Fruit fly (Drosophila melanogaster) whole organism, embryonic: Measurements from ENCODE around the gene neur.

Source experiments
- Ada2b ChIP-seq: fragments of 200-800 bp; sonication (Bioruptor generic); IDR thresholded peaks from 2 replicates; pipeline ENCODE4 v1.3.6; 2022; ENCODE audit warnings: missing biosample characterization, missing genetic modification characterization
- Atf6 ChIP-seq: fragments of 200-800 bp; sonication (Bioruptor generic); IDR thresholded peaks from 2 replicates; pipeline ENCODE4 v1.3.6; 2022; ENCODE audit warnings: missing biosample characterization, missing genetic modification characterization
- Bgb ChIP-seq: fragments of 200-800 bp; sonication (Bioruptor generic); IDR thresholded peaks from 2 replicates; pipeline ENCODE4 v1.3.6; 2022; ENCODE audit warnings: missing biosample characterization, missing genetic modification characterization; ENCODE audit not compliant: partially characterized antibody
- CG11093 ChIP-seq: fragments of 200-800 bp; sonication (Bioruptor generic); IDR thresholded peaks from 3 replicates; pipeline ENCODE4 v1.3.6; 2022; ENCODE audit warnings: missing biosample characterization, missing genetic modification characterization
- CG1233 ChIP-seq: fragments of 200-800 bp; sonication (Bioruptor generic); optimal IDR thresholded peaks from 4 replicates; lab custom pipeline; 2018; ENCODE audit warnings: missing biosample characterization, mild to moderate bottlenecking, missing genetic modification characterization
- CG12744 ChIP-seq: fragments of 200-800 bp; sonication (Bioruptor generic); optimal IDR thresholded peaks from 2 replicates; lab custom pipeline; 2016; ENCODE audit warnings: missing biosample characterization, missing genetic modification characterization
- CG13894 ChIP-seq: fragments of 200-800 bp; sonication (Bioruptor generic); optimal IDR thresholded peaks from 3 replicates; lab custom pipeline; 2018; ENCODE audit warnings: missing biosample characterization, mild to moderate bottlenecking, missing genetic modification characterization, moderate library complexity
- CG14710 ChIP-seq: fragments of 200-800 bp; sonication (Bioruptor generic); optimal IDR thresholded peaks from 3 replicates; lab custom pipeline; 2019; ENCODE audit warnings: missing biosample characterization, mild to moderate bottlenecking, missing genetic modification characterization, moderate library complexity
- CG14860 ChIP-seq: fragments of 200-800 bp; sonication (Bioruptor generic); IDR thresholded peaks from 3 replicates; pipeline ENCODE4 v1.3.6; 2022; ENCODE audit warnings: missing biosample characterization, missing genetic modification characterization; ENCODE audit not compliant: partially characterized antibody
- CG1647 ChIP-seq: fragments of 200-800 bp; sonication (Bioruptor generic); optimal IDR thresholded peaks from 3 replicates; lab custom pipeline; 2016; ENCODE audit warnings: missing biosample characterization, missing genetic modification characterization
- CG18599 ChIP-seq: fragments of 200-800 bp; sonication (Bioruptor generic); optimal IDR thresholded peaks from 3 replicates; lab custom pipeline; 2017; ENCODE audit warnings: missing biosample characterization, missing genetic modification characterization, mild to moderate bottlenecking, moderate library complexity, missing genetic modification reagents
- CG31224 ChIP-seq: fragments of 200-800 bp; sonication (Bioruptor generic); IDR thresholded peaks from 2 replicates; pipeline ENCODE4 v1.3.6; 2022; ENCODE audit warnings: missing biosample characterization, missing genetic modification characterization
- CG42726 ChIP-seq: fragments of 200-800 bp; sonication (Bioruptor generic); IDR thresholded peaks from 2 replicates; pipeline ENCODE4 v1.3.6; 2022; ENCODE audit warnings: missing biosample characterization, missing genetic modification characterization; ENCODE audit not compliant: partially characterized antibody
- CG4730 ChIP-seq: fragments of 200-800 bp; sonication (Bioruptor generic); IDR thresholded peaks from 2 replicates; pipeline ENCODE4 v1.3.6; 2022; ENCODE audit warnings: missing biosample characterization, missing genetic modification characterization
- CG6254 ChIP-seq: fragments of 200-800 bp; sonication (Bioruptor generic); optimal IDR thresholded peaks from 3 replicates; lab custom pipeline; 2017; ENCODE audit warnings: mild to moderate bottlenecking, missing biosample characterization, missing genetic modification reagents, missing genetic modification characterization
- CG6813 ChIP-seq: fragments of 200-800 bp; sonication (Bioruptor generic); optimal IDR thresholded peaks from 2 replicates; lab custom pipeline; 2017; ENCODE audit warnings: missing biosample characterization, missing genetic modification characterization, mild to moderate bottlenecking, moderate library complexity, missing genetic modification reagents
- CG8765 ChIP-seq: fragments of 200-800 bp; sonication (Bioruptor generic); IDR thresholded peaks from 2 replicates; pipeline ENCODE4 v1.3.6; 2022; ENCODE audit warnings: missing biosample characterization, missing genetic modification characterization
- CG9727 ChIP-seq: fragments of 200-800 bp; sonication (Bioruptor generic); optimal IDR thresholded peaks from 3 replicates; lab custom pipeline; 2017; ENCODE audit warnings: missing biosample characterization, mild to moderate bottlenecking, missing genetic modification characterization
- Chrac-16 ChIP-seq: fragments of 200-800 bp; sonication (Bioruptor generic); optimal IDR thresholded peaks from 3 replicates; lab custom pipeline; 2016; ENCODE audit warnings: missing biosample characterization, missing genetic modification characterization
- Dll ChIP-seq: fragments of 200-800 bp; sonication (Bioruptor generic); IDR thresholded peaks from 4 replicates; pipeline ENCODE4 v1.3.6; 2022; ENCODE audit warnings: missing biosample characterization, missing genetic modification characterization; ENCODE audit not compliant: partially characterized antibody
- Fer1 ChIP-seq: fragments of 200-800 bp; sonication (Bioruptor generic); optimal IDR thresholded peaks from 2 replicates; lab custom pipeline; 2017; ENCODE audit warnings: missing biosample characterization, mild to moderate bottlenecking, missing genetic modification characterization
- HLHmδ ChIP-seq: fragments of 200-800 bp; sonication (Bioruptor generic); optimal IDR thresholded peaks from 2 replicates; lab custom pipeline; 2018; ENCODE audit warnings: missing biosample characterization, mild to moderate bottlenecking, missing genetic modification characterization, moderate library complexity
- Hr51 ChIP-seq, 2 experiments: fragments of 200-800 bp; sonication (Bioruptor generic); optimal IDR thresholded peaks; 2 replicates in 1 of 2; 3 replicates in 1 of 2; lab custom pipeline; 2016 to 2018; ENCODE audit warnings: missing biosample characterization in 2 of 2, missing genetic modification characterization in 2 of 2, mild to moderate bottlenecking in 1 of 2, moderate library complexity in 1 of 2
- Kr ChIP-seq: fragments of 200-800 bp; sonication (Bioruptor generic); optimal IDR thresholded peaks from 2 replicates; lab custom pipeline; 2017; ENCODE audit warnings: missing biosample characterization, mild to moderate bottlenecking, missing genetic modification characterization
- Nf-YB ChIP-seq: fragments of 200-800 bp; sonication (Bioruptor generic); optimal IDR thresholded peaks from 3 replicates; lab custom pipeline; 2019; ENCODE audit warnings: missing biosample characterization, mild to moderate bottlenecking, missing genetic modification characterization, moderate library complexity
- NfI ChIP-seq: fragments of 200-800 bp; sonication (Bioruptor generic); optimal IDR thresholded peaks from 3 replicates; lab custom pipeline; 2018; ENCODE audit warnings: missing biosample characterization, mild to moderate bottlenecking, missing genetic modification characterization, moderate library complexity
- Pdp1 ChIP-seq, 2 experiments: fragments of 200-800 bp; sonication (Bioruptor generic); optimal IDR thresholded peaks; 3 replicates each; lab custom pipeline; 2016; ENCODE audit warnings: missing biosample characterization in 2 of 2, missing genetic modification characterization in 2 of 2, mild to moderate bottlenecking in 1 of 2, moderate library complexity in 1 of 2
- Sin3A ChIP-seq: fragments of >200 bp; optimal IDR thresholded peaks from 2 replicates; lab custom pipeline; 2018
- Sox102F ChIP-seq: fragments of 200-800 bp; sonication (Bioruptor generic); optimal IDR thresholded peaks from 2 replicates; lab custom pipeline; 2018; ENCODE audit warnings: missing biosample characterization, mild to moderate bottlenecking, missing genetic modification characterization, moderate library complexity
- Xbp1 ChIP-seq: fragments of 200-800 bp; sonication (Bioruptor generic); optimal IDR thresholded peaks from 3 replicates; lab custom pipeline; 2016; ENCODE audit warnings: missing biosample characterization, mild to moderate bottlenecking, missing genetic modification characterization
- abd-A ChIP-seq: fragments of 200-800 bp; sonication (Bioruptor generic); optimal IDR thresholded peaks from 3 replicates; lab custom pipeline; 2019; ENCODE audit warnings: missing biosample characterization, mild to moderate bottlenecking, missing genetic modification characterization, moderate library complexity
- amos ChIP-seq: fragments of 200-800 bp; sonication (Bioruptor generic); IDR thresholded peaks from 2 replicates; pipeline ENCODE4 v1.3.6; 2022; ENCODE audit warnings: missing biosample characterization, missing genetic modification characterization; ENCODE audit not compliant: partially characterized antibody
- az2 ChIP-seq: fragments of 200-800 bp; sonication (Bioruptor generic); optimal IDR thresholded peaks from 3 replicates; lab custom pipeline; 2016; ENCODE audit warnings: missing biosample characterization, missing genetic modification characterization
- cad ChIP-seq: fragments of >200 bp; optimal IDR thresholded peaks from 2 replicates; lab custom pipeline; 2017; ENCODE audit warnings: missing biosample characterization, missing genetic modification characterization
- dysf ChIP-seq: fragments of 200-800 bp; sonication (Bioruptor generic); IDR thresholded peaks from 3 replicates; pipeline ENCODE4 v1.3.6; 2022; ENCODE audit warnings: missing biosample characterization, missing genetic modification characterization
- fd64A ChIP-seq: fragments of 200-800 bp; sonication (Bioruptor generic); optimal IDR thresholded peaks from 3 replicates; lab custom pipeline; 2018; ENCODE audit warnings: missing biosample characterization, mild to moderate bottlenecking, missing genetic modification characterization
- ham ChIP-seq: fragments of 200-800 bp; sonication (Bioruptor generic); IDR thresholded peaks from 2 replicates; pipeline ENCODE4 v1.3.6; 2022; ENCODE audit warnings: missing biosample characterization, missing genetic modification characterization
- insv ChIP-seq, 2 experiments: fragments of 200-800 bp; sonication (Bioruptor generic); optimal IDR thresholded peaks; 3 replicates each; lab custom pipeline; 2016 to 2018; ENCODE audit warnings: missing biosample characterization in 2 of 2, missing genetic modification characterization in 2 of 2
- klu ChIP-seq: fragments of 200-800 bp; sonication (Bioruptor generic); IDR thresholded peaks from 2 replicates; pipeline ENCODE4 v1.3.6; 2022; ENCODE audit warnings: missing biosample characterization, missing genetic modification characterization
- kni ChIP-seq: fragments of 200-800 bp; sonication (Bioruptor generic); optimal IDR thresholded peaks from 3 replicates; lab custom pipeline; 2017; ENCODE audit warnings: mild to moderate bottlenecking, missing biosample characterization, missing genetic modification reagents, missing genetic modification characterization
- lilli ChIP-seq: fragments of 200-800 bp; sonication (Bioruptor generic); optimal IDR thresholded peaks from 3 replicates; lab custom pipeline; 2016; ENCODE audit warnings: missing biosample characterization, missing genetic modification characterization
- nmo ChIP-seq: fragments of 200-800 bp; sonication (Bioruptor generic); optimal IDR thresholded peaks from 2 replicates; lab custom pipeline; 2018; ENCODE audit warnings: missing biosample characterization, mild to moderate bottlenecking, missing genetic modification characterization, moderate library complexity
- pros ChIP-seq: fragments of 200-800 bp; sonication (Bioruptor generic); optimal IDR thresholded peaks from 3 replicates; lab custom pipeline; 2019; ENCODE audit warnings: missing biosample characterization, mild to moderate bottlenecking, missing genetic modification characterization, moderate library complexity
- sisA ChIP-seq: fragments of 200-800 bp; sonication (Bioruptor generic); IDR thresholded peaks from 2 replicates; pipeline ENCODE4 v1.3.6; 2022; ENCODE audit warnings: missing biosample characterization, missing genetic modification characterization
- stc ChIP-seq: fragments of 200-800 bp; sonication (Bioruptor generic); IDR thresholded peaks from 2 replicates; pipeline ENCODE4 v1.3.6; 2022; ENCODE audit warnings: missing biosample characterization, missing genetic modification characterization
- tup ChIP-seq: fragments of 200-800 bp; sonication (Bioruptor generic); optimal IDR thresholded peaks from 2 replicates; lab custom pipeline; 2016; ENCODE audit warnings: missing biosample characterization, mild to moderate bottlenecking, missing genetic modification characterization, moderate library complexity
- tx ChIP-seq: fragments of 200-800 bp; sonication (Bioruptor generic); optimal IDR thresholded peaks from 2 replicates; lab custom pipeline; 2016; ENCODE audit warnings: missing biosample characterization, missing genetic modification characterization
- unpg ChIP-seq: fragments of 200-800 bp; sonication (Bioruptor generic); optimal IDR thresholded peaks from 3 replicates; lab custom pipeline; 2018; ENCODE audit warnings: missing biosample characterization, mild to moderate bottlenecking, missing genetic modification characterization, moderate library complexity
- vfl ChIP-seq: fragments of 200-800 bp; sonication (Bioruptor generic); optimal IDR thresholded peaks from 2 replicates; lab custom pipeline; 2016; ENCODE audit warnings: missing biosample characterization, missing genetic modification characterization

neur gene

DNA sequence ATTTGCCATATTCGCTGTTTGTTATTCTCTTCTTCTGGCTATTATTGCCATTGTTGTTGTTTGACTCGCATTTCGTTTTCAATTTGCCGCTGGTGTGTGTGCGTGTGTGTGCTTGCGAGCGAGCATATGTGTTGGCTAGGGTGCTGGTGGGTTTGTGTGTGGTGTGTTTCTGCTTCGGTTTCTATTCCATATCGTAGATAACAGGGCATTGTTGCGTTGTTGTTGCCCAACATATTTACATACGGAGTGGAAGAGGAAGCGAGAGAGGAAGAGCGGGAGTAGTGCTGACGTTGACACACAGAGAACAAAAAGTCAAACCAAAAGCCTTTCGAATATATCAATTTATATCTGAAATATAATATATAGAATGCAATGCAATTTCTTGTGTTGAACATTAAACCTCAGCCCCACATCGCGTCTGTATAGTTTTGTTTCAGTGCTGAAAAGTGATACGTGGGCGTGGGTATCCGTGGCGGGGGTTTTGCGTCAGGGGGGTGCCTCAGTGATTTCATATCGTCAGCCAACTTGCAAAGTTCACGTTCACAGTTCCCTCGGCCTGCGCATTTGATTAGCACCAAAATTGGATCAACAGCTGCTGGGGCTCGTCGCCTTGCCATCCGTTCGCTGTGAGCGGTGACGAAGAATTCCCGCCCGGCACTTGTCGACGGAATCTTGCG, 15.3 kb upstream of the neur start (continued):
- TF ChIP-seq Kr (GFP tag; lab: Kevin White, UChicago) (no peak), dysf (GFP tag; lab: Robert Waterston, UW) (no peak), Sin3A (lab: Kevin White, UChicago) (no peak), CG11093 (GFP tag; lab: Robert Waterston, UW) (peak; percentile 70), stc (GFP tag; lab: Robert Waterston, UW) (no peak), Chrac-16 (GFP tag; lab: Kevin White, UChicago) (peak; percentile 50), CG8765 (GFP tag; lab: Robert Waterston, UW) (no peak), ham (GFP tag; lab: Robert Waterston, UW) (no peak), Xbp1 (GFP tag; lab: Kevin White, UChicago) (peak; percentile 81), CG4730 (GFP tag; lab: Robert Waterston, UW) (no peak), Nf-YB (GFP tag; lab: Kevin White, UChicago) (peak; percentile 35), CG14860 (GFP tag; lab: Robert Waterston, UW) (no peak), az2 (GFP tag; lab: Kevin White, UChicago) (peak; percentile 54), amos (GFP tag; lab: Robert Waterston, UW) (no peak), CG6254 (GFP tag; lab: Kevin White, UChicago) (peak; percentile 44), Hr51 (GFP tag; optimal IDR thresholded peaks at IDR 0.05; lab: Kevin White, UChicago) (peak; percentile 31 to 69), kni (GFP tag; lab: Kevin White, UChicago) (peak; percentile 66), Atf6 (GFP tag; lab: Robert Waterston, UW) (no peak), tx (GFP tag; lab: Kevin White, UChicago) (no peak), CG13894 (tag; lab: Kevin White, UChicago) (peak; percentile 47), cad (GFP tag; lab: Kevin White, UChicago) (no peak), vfl (peak; percentile 71), tup (GFP tag; lab: Kevin White, UChicago) (peak; percentile 54), Sox102F (GFP tag; lab: Kevin White, UChicago) (peak; percentile 85), lilli (GFP tag; lab: Kevin White, UChicago) (peak; percentile 59), Dll (GFP tag; lab: Robert Waterston, UW) (no peak), CG42726 (GFP tag; lab: Robert Waterston, UW) (no peak), abd-A (peak; percentile 95), fd64A (GFP tag; lab: Kevin White, UChicago) (peak; percentile 39), klu (no peak), CG14710 (peak; percentile 15), CG1647 (no peak), Ada2b (GFP tag; lab: Robert Waterston, UW) (no peak), nmo (GFP tag; lab: Kevin White, UChicago) (peak; percentile 34), CG31224 (GFP tag; lab: Robert Waterston, UW) (no peak), CG12744 (GFP tag; lab: Kevin White, UChicago) (no peak), unpg (GFP tag; lab: Kevin White, UChicago) (peak; percentile 79), Pdp1 (GFP tag; optimal IDR thresholded peaks at IDR 0.05; lab: Kevin White, UChicago) (peak in 1 of 2 experiments; percentile 77), CG1233 (GFP tag; lab: Kevin White, UChicago) (peak; percentile 48), sisA (GFP tag; lab: Robert Waterston, UW) (no peak), CG18599 (GFP tag; lab: Kevin White, UChicago) (peak; percentile 89), Bgb (GFP tag; lab: Robert Waterston, UW) (no peak), CG6813 (GFP tag; lab: Kevin White, UChicago) (peak; percentile 70), insv (GFP tag; optimal IDR thresholded peaks at IDR 0.05; lab: Kevin White, UChicago) (no peak), Fer1 (GFP tag; lab: Kevin White, UChicago) (peak; percentile 70), CG9727 (peak; percentile 62), HLHmδ (GFP tag; lab: Kevin White, UChicago) (peak; percentile 38), NfI (peak; percentile 81), pros (GFP tag; lab: Kevin White, UChicago) (peak; percentile 52)
